Fruit fly (Drosophila melanogaster): Measurements from ENCODE around the gene FER.

FER gene

dm6 chr3R:9393542-9394025 is 762 bp downstream of the FER start:
- TF ChIP-seq pho (GFP tag; optimal IDR thresholded peaks at IDR 0.05) = no peak
- TF ChIP-seq CG13123 (GFP tag; optimal IDR thresholded peaks at IDR 0.05) = peak; percentile 52
- TF ChIP-seq zfh2 (GFP tag; optimal IDR thresholded peaks at IDR 0.05) = no peak
- 0 out of 2 replicates have a peak, but pooled peaks have one; percentile 39 for TF ChIP-seq CG17612 (GFP tag; IDR thresholded peaks at IDR 0.05)
- no peak for TF ChIP-seq CG3163 (GFP tag; optimal IDR thresholded peaks at IDR 0.05)
- TF ChIP-seq gsb-n (tag; optimal IDR thresholded peaks at IDR 0.05) = peak; percentile 80
- TF ChIP-seq repo (GFP tag; optimal IDR thresholded peaks at IDR 0.05) = no peak
- peak; percentile 36; the same call in 1 of the 2 replicates for TF ChIP-seq Rx (GFP tag; IDR thresholded peaks at IDR 0.05)
- TF ChIP-seq btn (GFP tag; optimal IDR thresholded peaks at IDR 0.05) = no peak
- TF ChIP-seq HLHmδ (GFP tag; optimal IDR thresholded peaks at IDR 0.05) = no peak
- peak; percentile 67 for TF ChIP-seq CG1529 (GFP tag; optimal IDR thresholded peaks at IDR 0.05)
- TF ChIP-seq CG11085 (GFP tag; IDR thresholded peaks at IDR 0.05) = no peak
- TF ChIP-seq CG34376 (GFP tag; optimal IDR thresholded peaks at IDR 0.05) = peak; percentile 30
- TF ChIP-seq bbx (GFP tag; IDR thresholded peaks at IDR 0.05; ENCODE audit: partially characterized antibody) = 0 out of 2 replicates have a peak, but pooled peaks have one; percentile 18
- 0 out of 2 replicates have a peak, but pooled peaks have one; percentile 38 for TF ChIP-seq CG1024 (GFP tag; IDR thresholded peaks at IDR 0.05)
- TF ChIP-seq CG42726 (GFP tag; IDR thresholded peaks at IDR 0.05; ENCODE audit: partially characterized antibody) = no peak
- TF ChIP-seq fd64A (GFP tag; optimal IDR thresholded peaks at IDR 0.05) = peak; percentile 89
- peak; percentile 56 for TF ChIP-seq Lhr (GFP tag; optimal IDR thresholded peaks at IDR 0.05)
- TF ChIP-seq Scr (GFP tag; IDR thresholded peaks at IDR 0.05; ENCODE audit: partially characterized antibody) = no peak
- peak; percentile 46 for TF ChIP-seq CG31365 (tag; optimal IDR thresholded peaks at IDR 0.05)
- TF ChIP-seq fd96Cb (tag; optimal IDR thresholded peaks at IDR 0.05) = peak; percentile 72
- TF ChIP-seq vfl (GFP tag; optimal IDR thresholded peaks at IDR 0.05) = no peak
- TF ChIP-seq exex (tag; optimal IDR thresholded peaks at IDR 0.05) = peak; percentile 4
- no peak for TF ChIP-seq eve (GFP tag; optimal IDR thresholded peaks at IDR 0.05)
- TF ChIP-seq pros (GFP tag; optimal IDR thresholded peaks at IDR 0.05) = peak; percentile 69
- TF ChIP-seq CG5180 (GFP tag; optimal IDR thresholded peaks at IDR 0.05) = no peak
- TF ChIP-seq sim (GFP tag; IDR thresholded peaks at IDR 0.05) = peak; percentile 66
- TF ChIP-seq CG9817 (tag; optimal IDR thresholded peaks at IDR 0.05) = peak; percentile 33
- TF ChIP-seq tup (GFP tag; optimal IDR thresholded peaks at IDR 0.05) = peak; percentile 44
- no peak for TF ChIP-seq Bgb (GFP tag; IDR thresholded peaks at IDR 0.05; ENCODE audit: partially characterized antibody)
- TF ChIP-seq Gsc (GFP tag; IDR thresholded peaks at IDR 0.05) = no peak
- no peak for TF ChIP-seq CG6272 (GFP tag; IDR thresholded peaks at IDR 0.05)
- peak; percentile 47 for TF ChIP-seq E2f2 (GFP tag; IDR thresholded peaks at IDR 0.05)
- peak; percentile 85 for TF ChIP-seq CG6813 (GFP tag; optimal IDR thresholded peaks at IDR 0.05)
- peak; percentile 66 for TF ChIP-seq oc (tag; optimal IDR thresholded peaks at IDR 0.05)
- no peak for TF ChIP-seq Ets97D (GFP tag; optimal IDR thresholded peaks at IDR 0.05)
- TF ChIP-seq HLH54F (GFP tag; optimal IDR thresholded peaks at IDR 0.05) = no peak
- peak; percentile 61; the same call in 2 of the 3 replicates for TF ChIP-seq tgo (GFP tag; IDR thresholded peaks at IDR 0.05)
- peak; percentile 32 for TF ChIP-seq CG11247 (GFP tag; IDR thresholded peaks at IDR 0.05)
- TF ChIP-seq CG10654 (GFP tag; optimal IDR thresholded peaks at IDR 0.05) = peak; percentile 70
- peak; percentile 48 for TF ChIP-seq Hey (tag; optimal IDR thresholded peaks at IDR 0.05)
- peak; percentile 42 for TF ChIP-seq CG6654 (GFP tag; optimal IDR thresholded peaks at IDR 0.05)
- no peak for TF ChIP-seq CG32767 (GFP tag; IDR thresholded peaks at IDR 0.05)
- peak; percentile 34 for TF ChIP-seq CG3065 (GFP tag; optimal IDR thresholded peaks at IDR 0.05)
- TF ChIP-seq Eip74EF (GFP tag; optimal IDR thresholded peaks at IDR 0.05) = peak in 1 of 2 experiments; percentile 59
- TF ChIP-seq seq (GFP tag; IDR thresholded peaks at IDR 0.05) = 0 out of 2 replicates have a peak, but pooled peaks have one; percentile 45
- TF ChIP-seq ab (GFP tag; optimal IDR thresholded peaks at IDR 0.05) = no peak
- TF ChIP-seq slou (GFP tag; optimal IDR thresholded peaks at IDR 0.05) = peak; percentile 20
- no peak for TF ChIP-seq abd-A (tag; optimal IDR thresholded peaks at IDR 0.05)
- TF ChIP-seq CG16779 (GFP tag; IDR thresholded peaks at IDR 0.05) = 0 out of 2 replicates have a peak, but pooled peaks have one; percentile 24

Data from whole organism, embryonic.